Fruit fly (Drosophila melanogaster) whole organism, embryonic: ENCODE data around the gene Ir7g.

Experiments
- CG1024 ChIP-seq: fragments of 200-800 bp; sonication (Bioruptor generic); IDR thresholded peaks from 2 replicates; pipeline ENCODE4 v1.3.6; 2022; ENCODE audit warnings: missing biosample characterization, missing genetic modification characterization
- CG12659 ChIP-seq: fragments of 200-800 bp; sonication (Bioruptor generic); optimal IDR thresholded peaks from 3 replicates; lab custom pipeline; 2017; ENCODE audit warnings: mild to moderate bottlenecking, missing biosample characterization, missing genetic modification reagents, missing genetic modification characterization
- CG12942 ChIP-seq: fragments of 200-800 bp; sonication (Bioruptor generic); optimal IDR thresholded peaks from 3 replicates; lab custom pipeline; 2016; ENCODE audit warnings: missing biosample characterization, missing genetic modification characterization
- CG13624 ChIP-seq: fragments of 200-800 bp; sonication (Bioruptor generic); optimal IDR thresholded peaks from 2 replicates; lab custom pipeline; 2016; ENCODE audit warnings: missing biosample characterization, missing genetic modification characterization
- CG14014 ChIP-seq: fragments of 200-800 bp; sonication (Bioruptor generic); IDR thresholded peaks from 2 replicates; pipeline ENCODE4 v1.3.6; 2022; ENCODE audit warnings: missing biosample characterization, missing genetic modification characterization
- CG14667 ChIP-seq: fragments of 200-800 bp; sonication (Bioruptor generic); IDR thresholded peaks from 2 replicates; pipeline ENCODE4 v1.3.6; 2022; ENCODE audit warnings: missing biosample characterization, missing genetic modification characterization
- CG15696 ChIP-seq: fragments of 200-800 bp; sonication (Bioruptor generic); optimal IDR thresholded peaks from 2 replicates; lab custom pipeline; 2019; ENCODE audit warnings: missing biosample characterization, mild to moderate bottlenecking, missing genetic modification characterization, moderate library complexity
- CG1602 ChIP-seq: fragments of 200-800 bp; sonication (Bioruptor generic); optimal IDR thresholded peaks from 3 replicates; lab custom pipeline; 2016; ENCODE audit warnings: missing biosample characterization, missing genetic modification characterization
- CG1603 ChIP-seq: fragments of 200-800 bp; sonication (Bioruptor generic); optimal IDR thresholded peaks from 2 replicates; lab custom pipeline; 2019; ENCODE audit warnings: missing biosample characterization, mild to moderate bottlenecking, missing genetic modification characterization, moderate library complexity
- CG17912 ChIP-seq: fragments of 200-800 bp; sonication (Bioruptor generic); optimal IDR thresholded peaks from 2 replicates; lab custom pipeline; 2018; ENCODE audit warnings: missing biosample characterization, mild to moderate bottlenecking, missing genetic modification characterization
- CG2678 ChIP-seq: fragments of 200-800 bp; sonication (Bioruptor generic); optimal IDR thresholded peaks from 3 replicates; lab custom pipeline; 2019; ENCODE audit warnings: missing biosample characterization, mild to moderate bottlenecking, missing genetic modification characterization, moderate library complexity
- CG2712 ChIP-seq: fragments of 200-800 bp; optimal IDR thresholded peaks from 3 replicates; lab custom pipeline; 2019; ENCODE audit warnings: missing biosample characterization, mild to moderate bottlenecking, missing genetic modification characterization, moderate library complexity
- CG2875 ChIP-seq: fragments of 200-800 bp; sonication (Bioruptor generic); optimal IDR thresholded peaks from 2 replicates; lab custom pipeline; 2017; ENCODE audit warnings: missing biosample characterization, mild to moderate bottlenecking, missing genetic modification characterization, missing genetic modification reagents
- CG30020 ChIP-seq: fragments of 200-800 bp; optimal IDR thresholded peaks from 2 replicates; lab custom pipeline; 2019; ENCODE audit warnings: missing biosample characterization, mild to moderate bottlenecking, missing genetic modification characterization, moderate library complexity
- CG33213 ChIP-seq: fragments of 200-800 bp; sonication (Bioruptor generic); optimal IDR thresholded peaks from 3 replicates; lab custom pipeline; 2016; ENCODE audit warnings: missing biosample characterization, missing genetic modification characterization
- CG8388 ChIP-seq: fragments of 200-800 bp; sonication (Bioruptor generic); optimal IDR thresholded peaks from 2 replicates; lab custom pipeline; 2019; ENCODE audit warnings: missing biosample characterization, mild to moderate bottlenecking, missing genetic modification characterization, moderate library complexity
- CG9817 ChIP-seq: fragments of 200-800 bp; sonication (Bioruptor generic); optimal IDR thresholded peaks from 2 replicates; lab custom pipeline; 2018; ENCODE audit warnings: missing biosample characterization, mild to moderate bottlenecking, missing genetic modification characterization, moderate library complexity
- CoRest ChIP-seq: fragments of 200-800 bp; sonication (Bioruptor generic); optimal IDR thresholded peaks from 3 replicates; lab custom pipeline; 2018; ENCODE audit warnings: missing biosample characterization, mild to moderate bottlenecking, missing genetic modification characterization, moderate library complexity
- HLHmδ ChIP-seq: fragments of 200-800 bp; sonication (Bioruptor generic); optimal IDR thresholded peaks from 2 replicates; lab custom pipeline; 2018; ENCODE audit warnings: missing biosample characterization, mild to moderate bottlenecking, missing genetic modification characterization, moderate library complexity
- NC2α ChIP-seq: fragments of 200-800 bp; sonication (Bioruptor generic); optimal IDR thresholded peaks from 2 replicates; lab custom pipeline; 2016; ENCODE audit warnings: missing biosample characterization, missing genetic modification characterization
- Nf-YA ChIP-seq: fragments of 200-800 bp; sonication (Bioruptor generic); IDR thresholded peaks from 2 replicates; pipeline ENCODE4 v1.3.6; 2022; ENCODE audit warnings: missing biosample characterization, missing genetic modification characterization
- Nf-YB ChIP-seq: fragments of 200-800 bp; sonication (Bioruptor generic); optimal IDR thresholded peaks from 3 replicates; lab custom pipeline; 2019; ENCODE audit warnings: missing biosample characterization, mild to moderate bottlenecking, missing genetic modification characterization, moderate library complexity
- NfI ChIP-seq: fragments of 200-800 bp; sonication (Bioruptor generic); optimal IDR thresholded peaks from 3 replicates; lab custom pipeline; 2018; ENCODE audit warnings: missing biosample characterization, mild to moderate bottlenecking, missing genetic modification characterization, moderate library complexity
- Scr ChIP-seq: fragments of 200-800 bp; sonication (Bioruptor generic); IDR thresholded peaks from 2 replicates; pipeline ENCODE4 v1.3.6; 2022; ENCODE audit warnings: missing biosample characterization, missing genetic modification characterization; ENCODE audit not compliant: partially characterized antibody
- Sox100B ChIP-seq: fragments of 200-800 bp; sonication (Bioruptor generic); optimal IDR thresholded peaks from 3 replicates; lab custom pipeline; 2018; ENCODE audit warnings: missing biosample characterization, mild to moderate bottlenecking, missing genetic modification characterization
- ato ChIP-seq: fragments of 200-800 bp; sonication (Bioruptor generic); IDR thresholded peaks from 2 replicates; pipeline ENCODE4 v1.3.6; 2022; ENCODE audit warnings: missing biosample characterization, missing genetic modification characterization; ENCODE audit not compliant: partially characterized antibody
- bab2 ChIP-seq: fragments of 200-800 bp; sonication (Bioruptor generic); optimal IDR thresholded peaks from 2 replicates; lab custom pipeline; 2016; ENCODE audit warnings: missing biosample characterization, missing genetic modification characterization
- bbx ChIP-seq: fragments of 200-800 bp; sonication (Bioruptor generic); IDR thresholded peaks from 2 replicates; pipeline ENCODE4 v1.3.6; 2022; ENCODE audit warnings: missing biosample characterization, missing genetic modification characterization; ENCODE audit not compliant: partially characterized antibody
- cad ChIP-seq: fragments of >200 bp; optimal IDR thresholded peaks from 2 replicates; lab custom pipeline; 2017; ENCODE audit warnings: missing biosample characterization, missing genetic modification characterization
- ci ChIP-seq: fragments of 200-800 bp; sonication (Bioruptor generic); IDR thresholded peaks from 3 replicates; pipeline ENCODE4 v1.3.6; 2022; ENCODE audit warnings: missing biosample characterization, missing genetic modification characterization
- da ChIP-seq: fragments of 200-800 bp; sonication (Bioruptor generic); optimal IDR thresholded peaks from 2 replicates; lab custom pipeline; 2016; ENCODE audit warnings: missing biosample characterization, missing genetic modification characterization
- eyg ChIP-seq: fragments of 200-800 bp; sonication (Bioruptor generic); optimal IDR thresholded peaks from 3 replicates; lab custom pipeline; 2016; ENCODE audit warnings: missing biosample characterization, missing genetic modification characterization
- gt ChIP-seq: fragments of 200-800 bp; sonication (Bioruptor generic); IDR thresholded peaks from 2 replicates; pipeline ENCODE4 v1.3.6; 2022; ENCODE audit warnings: missing biosample characterization, missing genetic modification characterization
- ind ChIP-seq: fragments of 200-800 bp; sonication (Bioruptor generic); optimal IDR thresholded peaks from 3 replicates; lab custom pipeline; 2016; ENCODE audit warnings: missing biosample characterization, missing genetic modification characterization
- kah ChIP-seq: fragments of 200-800 bp; sonication (Bioruptor generic); optimal IDR thresholded peaks from 2 replicates; lab custom pipeline; 2018; ENCODE audit warnings: missing biosample characterization, mild to moderate bottlenecking, missing genetic modification characterization
- luna ChIP-seq: fragments of 200-800 bp; sonication (Bioruptor generic); optimal IDR thresholded peaks from 2 replicates; lab custom pipeline; 2016; ENCODE audit warnings: missing biosample characterization, missing genetic modification characterization
- mld ChIP-seq: fragments of 200-800 bp; sonication (Bioruptor generic); IDR thresholded peaks from 3 replicates; pipeline ENCODE4 v1.3.6; 2022; ENCODE audit warnings: missing biosample characterization, missing genetic modification characterization; ENCODE audit not compliant: partially characterized antibody
- nerfin-1 ChIP-seq: fragments of 200-800 bp; sonication (Bioruptor generic); optimal IDR thresholded peaks from 3 replicates; lab custom pipeline; 2019; ENCODE audit warnings: missing biosample characterization, mild to moderate bottlenecking, missing genetic modification characterization, moderate library complexity
- odd ChIP-seq: fragments of 200-800 bp; sonication (Bioruptor generic); optimal IDR thresholded peaks from 2 replicates; lab custom pipeline; 2017; ENCODE audit warnings: missing biosample characterization, mild to moderate bottlenecking, missing genetic modification characterization
- pita ChIP-seq: fragments of 200-800 bp; sonication (Bioruptor generic); optimal IDR thresholded peaks from 2 replicates; lab custom pipeline; 2017; ENCODE audit warnings: missing biosample characterization, mild to moderate bottlenecking, missing genetic modification characterization
- pnt ChIP-seq: fragments of 200-800 bp; sonication (Bioruptor generic); optimal IDR thresholded peaks from 3 replicates; lab custom pipeline; 2016; ENCODE audit warnings: missing biosample characterization, missing genetic modification characterization
- psq ChIP-seq: fragments of 200-800 bp; sonication (Bioruptor generic); optimal IDR thresholded peaks from 2 replicates; lab custom pipeline; 2017; ENCODE audit warnings: missing biosample characterization, missing genetic modification characterization
- salm ChIP-seq: fragments of 200-800 bp; sonication (Bioruptor generic); optimal IDR thresholded peaks from 2 replicates; lab custom pipeline; 2018; ENCODE audit warnings: missing biosample characterization, mild to moderate bottlenecking, missing genetic modification characterization
- sd ChIP-seq: fragments of 200-800 bp; sonication (Bioruptor generic); optimal IDR thresholded peaks from 3 replicates; lab custom pipeline; 2018; ENCODE audit warnings: missing biosample characterization, mild to moderate bottlenecking, missing genetic modification characterization, moderate library complexity
- tll ChIP-seq, 2 experiments: fragments of 200-800 bp in 1 of 2; fragments of >200 bp in 1 of 2; sonication (Bioruptor generic) in 1 of 2; optimal IDR thresholded peaks; 2 replicates each; lab custom pipeline; 2017 to 2019; ENCODE audit warnings: missing biosample characterization in 2 of 2, missing genetic modification characterization in 2 of 2, mild to moderate bottlenecking in 1 of 2, moderate library complexity in 1 of 2
- tna ChIP-seq: fragments of 200-800 bp; sonication (Bioruptor generic); IDR thresholded peaks from 2 replicates; pipeline ENCODE4 v1.3.6; 2022; ENCODE audit warnings: missing biosample characterization, missing genetic modification characterization; ENCODE audit not compliant: partially characterized antibody
- trh ChIP-seq: fragments of 200-800 bp; sonication (Bioruptor generic); optimal IDR thresholded peaks from 2 replicates; lab custom pipeline; 2016; ENCODE audit warnings: missing biosample characterization, missing genetic modification characterization
- wek ChIP-seq: fragments of 200-800 bp; sonication (Bioruptor generic); optimal IDR thresholded peaks from 3 replicates; lab custom pipeline; 2018; ENCODE audit warnings: missing biosample characterization, mild to moderate bottlenecking, missing genetic modification characterization, moderate library complexity

The Ir7g gene

dm6 chrX:7933210-7933915 lies 48.9 kb downstream of the Ir7g start, which contains the start of the genes Dhdds and RpS14a (continued):
- TF ChIP-seq sd = peak; percentile 9
- TF ChIP-seq CG2875 (GFP tag; lab: Kevin White, UChicago) = peak; percentile 21
- TF ChIP-seq CG2678 (tag; lab: Kevin White, UChicago) = no peak
- peak; percentile 81 for TF ChIP-seq Sox100B (GFP tag; lab: Kevin White, UChicago)
- TF ChIP-seq CG8388 (GFP tag; lab: Kevin White, UChicago) = peak; percentile 45
- TF ChIP-seq nerfin-1 = peak; percentile 44
- TF ChIP-seq bbx = peak; percentile 58
- TF ChIP-seq CG2712 (tag; lab: Kevin White, UChicago) = peak; percentile 66
- TF ChIP-seq pita (GFP tag; lab: Kevin White, UChicago) = peak; percentile 86
- TF ChIP-seq Scr (GFP tag; lab: Robert Waterston, UW) = peak; percentile 88
- TF ChIP-seq NC2α (GFP tag; lab: Kevin White, UChicago) = peak; percentile 32
- TF ChIP-seq ci (GFP tag; lab: Robert Waterston, UW) = peak; percentile 75
- TF ChIP-seq CG13624 (GFP tag; lab: Kevin White, UChicago) = peak; percentile 50
- peak; percentile 22 for TF ChIP-seq CG15696 (tag; lab: Kevin White, UChicago)
- TF ChIP-seq cad = no peak
- TF ChIP-seq bab2 (GFP tag; lab: Kevin White, UChicago) = no peak
- TF ChIP-seq pnt (GFP tag; lab: Kevin White, UChicago) = no peak
- TF ChIP-seq CG33213 (GFP tag; lab: Kevin White, UChicago) = peak; percentile 32
- TF ChIP-seq CG17912 (GFP tag; lab: Kevin White, UChicago) = peak; percentile 19
- TF ChIP-seq wek (GFP tag; lab: Kevin White, UChicago) = peak; percentile 17
- peak; percentile 19 to 85 for TF ChIP-seq tll (GFP tag; optimal IDR thresholded peaks at IDR 0.05; lab: Kevin White, UChicago)
- no peak for TF ChIP-seq da (GFP tag; lab: Kevin White, UChicago)
- peak; percentile 50 for TF ChIP-seq CG30020

dm6 chrX:7934679-7935078 lies 50.2 kb downstream of the Ir7g start, which contains the start of gene RpS14b:
Gene RpS14b (plus strand): TSS chrX:7934898.
- TF ChIP-seq gt (no peak), psq (no peak), luna (peak; percentile 8), eyg (peak; percentile 29), ind (GFP tag; lab: Kevin White, UChicago) (peak; percentile 40), salm (tag; lab: Kevin White, UChicago) (no peak), CG14667 (GFP tag; lab: Robert Waterston, UW) (no peak), trh (no peak), CG12659 (GFP tag; lab: Kevin White, UChicago) (peak; percentile 90), NfI (peak; percentile 85), ato (peak; percentile 77), CG1602 (GFP tag; lab: Kevin White, UChicago) (no peak), Nf-YB (peak; percentile 58), CG12942 (GFP tag; lab: Kevin White, UChicago) (peak; percentile 44), CG14014 (GFP tag; lab: Robert Waterston, UW) (peak; percentile 60; the same call in 1 of the 2 replicates), CoRest (tag; lab: Kevin White, UChicago) (peak; percentile 45), odd (GFP tag; lab: Kevin White, UChicago) (peak; percentile 70), mld (GFP tag; lab: Robert Waterston, UW) (peak; percentile 52; the same call in 2 of the 3 replicates), ci (GFP tag; lab: Robert Waterston, UW) (peak; percentile 91), tna (GFP tag; lab: Robert Waterston, UW) (0 out of 2 replicates have a peak, but pooled peaks have one; percentile 33), CG1603 (tag; lab: Kevin White, UChicago) (peak; percentile 72), Nf-YA (GFP tag; lab: Robert Waterston, UW) (no peak), HLHmδ (GFP tag; lab: Kevin White, UChicago) (peak; percentile 59), CG1024 (GFP tag; lab: Robert Waterston, UW) (no peak), kah (GFP tag; lab: Kevin White, UChicago) (peak; percentile 7), CG9817 (tag; lab: Kevin White, UChicago) (peak; percentile 58)
